Worm (Caenorhabditis elegans) whole organism, late embryonic: Measurements from ENCODE around the gene srz-94.

Experiments used
- ceh-19 ChIP-seq: fragments of 200-800 bp; sonication (Bioruptor generic); optimal IDR thresholded peaks from 2 replicates; lab custom pipeline; 2018; ENCODE audit warnings: mild to moderate bottlenecking, missing genetic modification characterization, missing compliant biosample characterization
- dve-1 ChIP-seq: sonication (generic microtip); optimal IDR thresholded peaks from 2 replicates; lab custom pipeline; 2017; ENCODE audit warnings: antibody characterized with exemption, mild to moderate bottlenecking, missing genetic modification characterization, missing compliant biosample characterization
- elt-2 ChIP-seq: sonication (generic microtip); optimal IDR thresholded peaks from 2 replicates; lab custom pipeline; 2016; ENCODE audit warnings: missing genetic modification reagents, missing genetic modification characterization, missing compliant biosample characterization
- fax-1 ChIP-seq: sonication (generic microtip); optimal IDR thresholded peaks from 2 replicates; lab custom pipeline; 2016; ENCODE audit warnings: missing genotype, missing genetic modification characterization, missing compliant biosample characterization
- fkh-10 ChIP-seq: fragments of 150-350 bp; optimal IDR thresholded peaks from 2 replicates; lab custom pipeline; 2014; ENCODE audit warnings: missing biosample characterization, missing genetic modification reagents, missing genetic modification characterization
- lim-6 ChIP-seq: sonication (generic microtip); optimal IDR thresholded peaks from 2 replicates; lab custom pipeline; 2016; ENCODE audit warnings: missing genetic modification characterization, missing compliant biosample characterization
- madf-2 ChIP-seq: sonication (generic microtip); optimal IDR thresholded peaks from 2 replicates; lab custom pipeline; 2017; ENCODE audit warnings: missing genetic modification characterization, missing compliant biosample characterization
- nhr-11 ChIP-seq: fragments of 150-350 bp; optimal IDR thresholded peaks from 2 replicates; lab custom pipeline; 2014; ENCODE audit warnings: missing biosample characterization, missing genetic modification characterization
- pag-3 ChIP-seq: sonication (generic microtip); optimal IDR thresholded peaks from 2 replicates; lab custom pipeline; 2016; ENCODE audit warnings: missing compliant biosample characterization, missing genetic modification characterization, borderline replicate concordance
- pqm-1 ChIP-seq: sonication (generic microtip); optimal IDR thresholded peaks from 2 replicates; lab custom pipeline; 2016; ENCODE audit warnings: missing genetic modification characterization, missing compliant biosample characterization
- rnt-1 ChIP-seq: sonication (generic microtip); optimal IDR thresholded peaks from 2 replicates; lab custom pipeline; 2016; ENCODE audit warnings: missing genetic modification characterization, missing compliant biosample characterization
- sdc-2 ChIP-seq: sonication (generic microtip); optimal IDR thresholded peaks from 2 replicates; lab custom pipeline; 2016; ENCODE audit warnings: missing genotype, missing genetic modification characterization, missing compliant biosample characterization
- syd-9 ChIP-seq: sonication (generic microtip); optimal IDR thresholded peaks from 2 replicates; lab custom pipeline; 2016; ENCODE audit warnings: mild to moderate bottlenecking, missing genetic modification characterization, moderate library complexity, missing compliant biosample characterization
- unc-55 ChIP-seq: sonication (generic microtip); optimal IDR thresholded peaks from 2 replicates; lab custom pipeline; 2017; ENCODE audit warnings: missing biosample characterization, missing genetic modification reagents, missing genetic modification characterization

DNA sequence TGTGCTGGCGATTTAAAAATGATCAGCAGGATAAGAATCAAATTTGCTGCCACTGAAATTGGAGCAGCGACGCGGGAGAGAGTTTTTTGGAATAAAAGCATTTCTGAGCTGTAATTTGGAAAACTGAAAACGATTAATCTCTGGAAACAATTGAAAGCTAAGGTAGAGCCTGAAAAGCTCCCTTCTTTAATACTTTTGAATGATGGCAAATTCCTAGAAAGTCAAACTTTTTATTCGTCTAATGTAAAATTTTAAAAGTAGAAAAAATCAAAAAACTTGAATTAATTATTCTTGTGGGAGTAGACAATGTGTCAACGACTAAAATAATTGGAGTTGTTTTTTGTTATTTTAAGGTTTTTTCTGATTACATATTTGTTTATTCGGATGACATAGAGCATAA is 35.5 kb downstream of the srz-94 start, which contains the start of gene str-217:
- TF ChIP-seq fkh-10 (GFP tag; lab: Kevin White, UChicago) (no peak), dve-1 (no peak), syd-9 (tag; lab: Kevin White, UChicago) (no peak), elt-2 (tag; lab: Kevin White, UChicago) (no peak), nhr-11 (tag; lab: Kevin White, UChicago) (no peak), pqm-1 (tag; lab: Kevin White, UChicago) (no peak), pag-3 (no peak), fax-1 (tag; lab: Kevin White, UChicago) (no peak), sdc-2 (no peak), unc-55 (GFP tag; lab: Kevin White, UChicago) (no peak), madf-2 (tag; lab: Kevin White, UChicago) (no peak), lim-6 (tag; lab: Kevin White, UChicago) (no peak), ceh-19 (GFP tag; lab: Kevin White, UChicago) (no peak), rnt-1 (no peak)
